Worm (Caenorhabditis elegans): ENCODE data around the gene wip-1.

- no peak for TF ChIP-seq nhr-76 (tag; optimal IDR thresholded peaks at IDR 0.05)
- no peak for TF ChIP-seq sptf-1 (tag; optimal IDR thresholded peaks at IDR 0.05)
- no peak for TF ChIP-seq elt-3 (tag; optimal IDR thresholded peaks at IDR 0.05)
- no peak for TF ChIP-seq M03D4.4 (tag; optimal IDR thresholded peaks at IDR 0.05)
- no peak for TF ChIP-seq ztf-11 (tag; optimal IDR thresholded peaks at IDR 0.05)
- no peak for TF ChIP-seq mab-5 (tag; optimal IDR thresholded peaks at IDR 0.05)
- no peak for TF ChIP-seq elt-1 (tag; optimal IDR thresholded peaks at IDR 0.05; ENCODE audit: borderline replicate concordance, insufficient read depth)
Measured at ce11 chrIII:4984444-4985086, 33.9 kb upstream of the wip-1 start, which contains the start of gene C27F2.7.

Measured in whole organism, mixed stage, embryonic.